Fruit fly (Drosophila melanogaster): ENCODE data around the gene CG11498.
A peak's percentile ranks its signal among the peaks of the same experiment; 100 is the strongest.

Gene CG11498

dm6 chr3R:30174160-30175002, 14.1 kb upstream of the CG11498 start, which contains the start of gene Mlc2:
TSS of gene Mlc2 (minus strand) at chr3R:30174551.
- peak; percentile 37; the same call in 1 of the 2 replicates for TF ChIP-seq CG32767 (GFP tag; IDR thresholded peaks at IDR 0.05)
- TF ChIP-seq Mrtf (GFP tag; IDR thresholded peaks at IDR 0.05), result peak; percentile 54; the same call in 1 of the 3 replicates
- TF ChIP-seq crol (GFP tag; IDR thresholded peaks at IDR 0.05), result peak; percentile 66
- TF ChIP-seq CG17361 (GFP tag; IDR thresholded peaks at IDR 0.05), result no peak
- no peak for TF ChIP-seq CG10462 (GFP tag; optimal IDR thresholded peaks at IDR 0.05)
- TF ChIP-seq lilli (GFP tag; optimal IDR thresholded peaks at IDR 0.05), result peak; percentile 84
- TF ChIP-seq CG12769 (tag; optimal IDR thresholded peaks at IDR 0.05), result peak; percentile 44
- TF ChIP-seq Hr39 (optimal IDR thresholded peaks at IDR 0.05), result no peak
- TF ChIP-seq CG17385 (GFP tag; optimal IDR thresholded peaks at IDR 0.05), result peak; percentile 60
- peak; percentile 52; the same call in 1 of the 3 replicates for TF ChIP-seq sr (GFP tag; IDR thresholded peaks at IDR 0.05)
- no peak for TF ChIP-seq sob (GFP tag; IDR thresholded peaks at IDR 0.05)
- TF ChIP-seq gce (GFP tag; IDR thresholded peaks at IDR 0.05), result 0 out of 3 replicates have a peak, but pooled peaks have one; percentile 27
- TF ChIP-seq Nf-YC (tag; optimal IDR thresholded peaks at IDR 0.05), result peak; percentile 43
- TF ChIP-seq Deaf1 (tag; optimal IDR thresholded peaks at IDR 0.05), result peak; percentile 95
- peak; percentile 53 for TF ChIP-seq Med (GFP tag)
- peak; percentile 48 for TF ChIP-seq Nf-YB (GFP tag; optimal IDR thresholded peaks at IDR 0.05)
- TF ChIP-seq Pdp1 (GFP tag; optimal IDR thresholded peaks at IDR 0.05), result peak in 1 of 2 experiments; percentile 85
- TF ChIP-seq chm (GFP tag; IDR thresholded peaks at IDR 0.05), result peak; percentile 38; the same call in 1 of the 2 replicates
- 0 out of 4 replicates have a peak, but pooled peaks have one; percentile 53 for TF ChIP-seq chinmo (GFP tag; IDR thresholded peaks at IDR 0.05; ENCODE audit: partially characterized antibody)

dm6 chr3R:30170671-30171667, 10.7 kb upstream of the CG11498 start, which contains the start of gene Rsod:
TSS of gene Rsod (minus strand) at chr3R:30171207.
- TF ChIP-seq Xrp1 (GFP tag; IDR thresholded peaks at IDR 0.05), result peak; percentile 87
- no peak for TF ChIP-seq Dfd (GFP tag; optimal IDR thresholded peaks at IDR 0.05)
- TF ChIP-seq Dbx (GFP tag; IDR thresholded peaks at IDR 0.05), result no peak
- TF ChIP-seq CG12104 (GFP tag; optimal IDR thresholded peaks at IDR 0.05), result peak; percentile 28
- TF ChIP-seq CG15601 (tag; optimal IDR thresholded peaks at IDR 0.05), result peak; percentile 62
- no peak for TF ChIP-seq wek (GFP tag; optimal IDR thresholded peaks at IDR 0.05)
- peak; percentile 70 for TF ChIP-seq H2.0 (GFP tag; IDR thresholded peaks at IDR 0.05)
- TF ChIP-seq CG10979 (tag; optimal IDR thresholded peaks at IDR 0.05), result peak; percentile 68
- TF ChIP-seq sd (tag; optimal IDR thresholded peaks at IDR 0.05), result no peak
- TF ChIP-seq CG11723 (GFP tag; optimal IDR thresholded peaks at IDR 0.05), result peak; percentile 36
- no peak for TF ChIP-seq chn (GFP tag; optimal IDR thresholded peaks at IDR 0.05)
- peak; percentile 57 for TF ChIP-seq gsb-n (tag; optimal IDR thresholded peaks at IDR 0.05)
- TF ChIP-seq tin (GFP tag; optimal IDR thresholded peaks at IDR 0.05), result peak; percentile 46
- TF ChIP-seq CG1602 (GFP tag; optimal IDR thresholded peaks at IDR 0.05), result peak; percentile 46
- TF ChIP-seq Hmr (GFP tag; optimal IDR thresholded peaks at IDR 0.05), result no peak
- peak; percentile 53 for TF ChIP-seq CG15269 (tag; optimal IDR thresholded peaks at IDR 0.05)
- peak; percentile 36 for TF ChIP-seq tap (tag; optimal IDR thresholded peaks at IDR 0.05)
- TF ChIP-seq Adf1 (GFP tag; IDR thresholded peaks at IDR 0.05), result no peak
- no peak for TF ChIP-seq fd3F (GFP tag; optimal IDR thresholded peaks at IDR 0.05)
- peak; percentile 54 for TF ChIP-seq ap (GFP tag; IDR thresholded peaks at IDR 0.05)
- peak; percentile 15 for TF ChIP-seq CG7556 (GFP tag; optimal IDR thresholded peaks at IDR 0.05)
- peak; percentile 26 for TF ChIP-seq CG30431 (GFP tag; optimal IDR thresholded peaks at IDR 0.05)
- TF ChIP-seq CG31224 (GFP tag; IDR thresholded peaks at IDR 0.05), result peak; percentile 28; the same call in 1 of the 2 replicates
- TF ChIP-seq CG12744 (GFP tag; optimal IDR thresholded peaks at IDR 0.05), result no peak
- peak; percentile 32; the same call in 1 of the 2 replicates for TF ChIP-seq MBD-R2 (GFP tag; IDR thresholded peaks at IDR 0.05)
- no peak for TF ChIP-seq fd102C (GFP tag; optimal IDR thresholded peaks at IDR 0.05)
- peak; percentile 21 for TF ChIP-seq CG1233 (GFP tag; optimal IDR thresholded peaks at IDR 0.05)
- TF ChIP-seq Antp (GFP tag; optimal IDR thresholded peaks at IDR 0.05), result no peak
